Worm (Caenorhabditis elegans): ENCODE results near the gene Y75B12B.3.

DNA sequence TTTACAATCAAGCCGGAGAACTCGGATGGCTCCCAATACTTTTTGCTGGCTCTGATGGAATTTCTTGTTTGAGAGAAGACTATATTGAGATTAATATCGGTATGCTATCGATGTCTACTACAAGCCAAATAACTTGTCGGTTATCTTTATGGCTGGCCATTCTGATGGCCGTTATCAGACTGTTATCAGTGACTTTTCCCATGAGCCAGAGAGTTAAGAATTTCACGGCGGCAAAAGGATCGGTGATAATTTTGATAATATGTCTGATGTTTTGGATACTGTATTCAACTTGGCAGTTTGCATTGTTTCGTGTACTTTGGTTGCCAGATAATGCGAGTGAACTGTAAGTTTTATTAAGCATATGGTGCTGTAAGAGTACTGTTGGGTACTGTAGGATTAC is 40.1 kb upstream of the Y75B12B.3 start:
- no peak for TF ChIP-seq dpl-1 (GFP tag; optimal IDR thresholded peaks at IDR 0.05)
- TF ChIP-seq mel-28 (tag; optimal IDR thresholded peaks at IDR 0.05; ENCODE audit: borderline replicate concordance), result no peak
- TF ChIP-seq xnd-1 (tag; optimal IDR thresholded peaks at IDR 0.05), result no peak
- no peak for TF ChIP-seq Y79H2A.3 (GFP tag; conservative IDR thresholded peaks at IDR 0.05)
- no peak for TF ChIP-seq lag-1 (GFP tag; IDR thresholded peaks at IDR 0.05)
- no peak for TF ChIP-seq lsl-1 (GFP tag; optimal IDR thresholded peaks at IDR 0.05)
- TF ChIP-seq F57C9.4 (tag; optimal IDR thresholded peaks at IDR 0.05), result no peak
- TF ChIP-seq ztf-3 (GFP tag; optimal IDR thresholded peaks at IDR 0.05), result no peak
- TF ChIP-seq chd-7 (tag; optimal IDR thresholded peaks at IDR 0.05), result no peak
- TF ChIP-seq Y53F4B.3 (GFP tag; IDR thresholded peaks at IDR 0.05), result no peak
- TF ChIP-seq hmg-1.2 (GFP tag; IDR thresholded peaks at IDR 0.05), result no peak
- no peak for TF ChIP-seq F33H1.4 (GFP tag; IDR thresholded peaks at IDR 0.05)
- TF ChIP-seq F49E8.2 (tag; optimal IDR thresholded peaks at IDR 0.05; ENCODE audit: insufficient read depth), result no peak
